Worm (Caenorhabditis elegans): ENCODE data around the gene F49C12.2.

- 0 out of 2 replicates have a peak, but pooled peaks have one; percentile 46 for TF ChIP-seq T22C8.4 (GFP tag; IDR thresholded peaks at IDR 0.05)
- no peak for TF ChIP-seq ref-1 (GFP tag; conservative IDR thresholded peaks at IDR 0.05)
- no peak for TF ChIP-seq med-1 (GFP tag; optimal IDR thresholded peaks at IDR 0.05; ENCODE audit: insufficient read depth)
- TF ChIP-seq flt-1 (GFP tag; IDR thresholded peaks at IDR 0.05) = no peak
- no peak for TF ChIP-seq tab-1 (GFP tag; IDR thresholded peaks at IDR 0.05)
- TF ChIP-seq klf-2 (GFP tag; conservative IDR thresholded peaks at IDR 0.05) = no peak
- no peak for TF ChIP-seq ztf-29 (GFP tag; IDR thresholded peaks at IDR 0.05)
- no peak for TF ChIP-seq ztf-23 (GFP tag; IDR thresholded peaks at IDR 0.05)
Measured at ce11 chrIV:9321039-9321851, 22.2 kb upstream of the F49C12.2 start, which contains the start of the genes F49C12.12 and vha-17.

All from whole organism, midembryonic.